Worm (Caenorhabditis elegans): ENCODE measurements around the gene ins-13.
A peak's percentile ranks its signal among the peaks of the same experiment; 100 is the strongest.

ins-13 gene

ce11 chrII:5594210-5594764, 49.6 kb upstream of the ins-13 start, which contains the start of gene ttc-4 (continued):
- no peak for TF ChIP-seq pha-4 (tag; optimal IDR thresholded peaks at IDR 0.05)
- TF ChIP-seq T23F11.4 (GFP tag; optimal IDR thresholded peaks at IDR 0.05) = no peak
- no peak for TF ChIP-seq hlh-6 (tag; optimal IDR thresholded peaks at IDR 0.05)
- TF ChIP-seq hlh-13 (GFP tag; optimal IDR thresholded peaks at IDR 0.05) = no peak
- TF ChIP-seq ceh-34 (tag; optimal IDR thresholded peaks at IDR 0.05) = peak; percentile 45
- no peak for TF ChIP-seq fkh-6 (tag; optimal IDR thresholded peaks at IDR 0.05)
- TF ChIP-seq ceh-31 (tag; optimal IDR thresholded peaks at IDR 0.05) = peak; percentile 90
- no peak for TF ChIP-seq dve-1 (tag; optimal IDR thresholded peaks at IDR 0.05)
- peak; percentile 22 for TF ChIP-seq ahr-1 (tag; optimal IDR thresholded peaks at IDR 0.05)
- TF ChIP-seq pag-3 (tag; optimal IDR thresholded peaks at IDR 0.05; ENCODE audit: borderline replicate concordance) = no peak
- TF ChIP-seq nhr-232 (tag; optimal IDR thresholded peaks at IDR 0.05) = no peak
- TF ChIP-seq sox-2 (GFP tag; IDR thresholded peaks at IDR 0.05) = no peak
- TF ChIP-seq lin-11 (tag; optimal IDR thresholded peaks at IDR 0.05) = no peak
- TF ChIP-seq K09A11.1 (tag; optimal IDR thresholded peaks at IDR 0.05; ENCODE audit: insufficient read depth) = no peak
- TF ChIP-seq ceh-19 (GFP tag; optimal IDR thresholded peaks at IDR 0.05) = no peak
- no peak for TF ChIP-seq nfya-1 (tag; optimal IDR thresholded peaks at IDR 0.05)
- TF ChIP-seq mec-3 (tag; optimal IDR thresholded peaks at IDR 0.05; ENCODE audit: borderline replicate concordance) = no peak
- TF ChIP-seq ceh-48 (tag; optimal IDR thresholded peaks at IDR 0.05) = no peak
- TF ChIP-seq unc-3 (GFP tag; conservative IDR thresholded peaks at IDR 0.05) = no peak
- TF ChIP-seq unc-3 (tag; optimal IDR thresholded peaks at IDR 0.05) = no peak
- peak; percentile 33 for TF ChIP-seq ceh-2 (tag; optimal IDR thresholded peaks at IDR 0.05)

ce11 chrII:5593377-5593932, 48.8 kb upstream of the ins-13 start, which contains the start of gene cdc-14:
TSS of gene cdc-14 (minus strand) at chrII:5593427.
- TF ChIP-seq ceh-30 (tag; optimal IDR thresholded peaks at IDR 0.05) = no peak
- TF ChIP-seq ama-1 (optimal IDR thresholded peaks at IDR 0.05) = no peak
- peak; percentile 18; the same call in 1 of the 2 replicates for TF ChIP-seq sox-2 (GFP tag; IDR thresholded peaks at IDR 0.05)
- TF ChIP-seq pros-1 (tag; optimal IDR thresholded peaks at IDR 0.05) = no peak
- peak; percentile 64 for TF ChIP-seq unc-55 (GFP tag; optimal IDR thresholded peaks at IDR 0.05)
- no peak for TF ChIP-seq fax-1 (tag; optimal IDR thresholded peaks at IDR 0.05)
- TF ChIP-seq ceh-6 (GFP tag; optimal IDR thresholded peaks at IDR 0.05) = no peak
- TF ChIP-seq lim-6 (tag; optimal IDR thresholded peaks at IDR 0.05) = no peak
- no peak for TF ChIP-seq ceh-48 (tag; optimal IDR thresholded peaks at IDR 0.05)
- TF ChIP-seq ceh-45 (GFP tag; IDR thresholded peaks at IDR 0.05) = 0 out of 2 replicates have a peak, but pooled peaks have one; percentile 24
- no peak for TF ChIP-seq ceh-14 (tag; optimal IDR thresholded peaks at IDR 0.05)
- TF ChIP-seq zip-5 (tag; optimal IDR thresholded peaks at IDR 0.05) = no peak
- TF ChIP-seq pha-2 (tag; optimal IDR thresholded peaks at IDR 0.05) = no peak
- TF ChIP-seq unc-42 (tag; optimal IDR thresholded peaks at IDR 0.05) = peak; percentile 59
- no peak for TF ChIP-seq lin-11 (tag; optimal IDR thresholded peaks at IDR 0.05)
- no peak for TF ChIP-seq unc-86 (tag; optimal IDR thresholded peaks at IDR 0.05)
- TF ChIP-seq dve-1 (tag; optimal IDR thresholded peaks at IDR 0.05) = no peak
- TF ChIP-seq ceh-9 (tag; optimal IDR thresholded peaks at IDR 0.05) = no peak
- no peak for TF ChIP-seq nhr-232 (tag; optimal IDR thresholded peaks at IDR 0.05)
- no peak for TF ChIP-seq ztf-16 (tag; optimal IDR thresholded peaks at IDR 0.05)
- TF ChIP-seq ets-4 (tag; optimal IDR thresholded peaks at IDR 0.05) = no peak
- no peak for TF ChIP-seq C08G9.2 (tag; optimal IDR thresholded peaks at IDR 0.05)
- no peak for TF ChIP-seq madf-2 (tag; optimal IDR thresholded peaks at IDR 0.05)
- peak; percentile 81 for TF ChIP-seq ceh-18 (tag; optimal IDR thresholded peaks at IDR 0.05)
- no peak for TF ChIP-seq Y22D7AL.16 (tag; optimal IDR thresholded peaks at IDR 0.05)
- TF ChIP-seq fkh-6 (tag; optimal IDR thresholded peaks at IDR 0.05) = no peak
- TF ChIP-seq fkh-10 (GFP tag; optimal IDR thresholded peaks at IDR 0.05) = no peak
- peak; percentile 95 for TF ChIP-seq hlh-30 (tag; optimal IDR thresholded peaks at IDR 0.05; ENCODE audit: insufficient read depth)
- TF ChIP-seq ahr-1 (tag; optimal IDR thresholded peaks at IDR 0.05) = no peak
- TF ChIP-seq F13H6.1 (tag; optimal IDR thresholded peaks at IDR 0.05) = no peak
- TF ChIP-seq ref-2 (tag; optimal IDR thresholded peaks at IDR 0.05) = peak; percentile 56
- no peak for TF ChIP-seq odd-2 (tag; optimal IDR thresholded peaks at IDR 0.05)
- no peak for TF ChIP-seq pag-3 (tag; optimal IDR thresholded peaks at IDR 0.05; ENCODE audit: borderline replicate concordance)
- peak; percentile 33 for TF ChIP-seq sdc-2 (tag; optimal IDR thresholded peaks at IDR 0.05)
- no peak for TF ChIP-seq ceh-22 (tag; optimal IDR thresholded peaks at IDR 0.05)
- peak; percentile 72 for TF ChIP-seq nfya-1 (tag; optimal IDR thresholded peaks at IDR 0.05)
- no peak for TF ChIP-seq ttx-3 (tag; optimal IDR thresholded peaks at IDR 0.05)
- no peak for TF ChIP-seq hlh-13 (GFP tag; optimal IDR thresholded peaks at IDR 0.05)
- TF ChIP-seq rnt-1 (tag; optimal IDR thresholded peaks at IDR 0.05) = peak; percentile 37
